Worm (Caenorhabditis elegans) whole organism, young adult: ENCODE data around the gene nhr-104.
"Not testable (repeated sequence)": the region's sequence is repeated elsewhere in the genome, so short reads cannot be mapped to it uniquely, and the experiment has no call there.

Source experiments
- F22D6.2 ChIP-seq: sonication (generic microtip); optimal IDR thresholded peaks from 2 replicates; lab custom pipeline; 2016; ENCODE audit warnings: mild to moderate bottlenecking, missing genetic modification characterization, missing compliant biosample characterization
- Y79H2A.3 ChIP-seq: fragments of 200-800 bp; sonication (Bioruptor generic); conservative IDR thresholded peaks from 2 replicates; pipeline ENCODE4 v1.3.6; 2022; ENCODE audit warnings: missing genetic modification reagents, missing genetic modification characterization, missing compliant biosample characterization
- akir-1 ChIP-seq: fragments of 200-800 bp; sonication (Bioruptor generic); optimal IDR thresholded peaks from 2 replicates; lab custom pipeline; 2018; ENCODE audit warnings: mild to moderate bottlenecking, missing genetic modification characterization, moderate library complexity, missing compliant biosample characterization
- attf-6 ChIP-seq: fragments of 200-800 bp; sonication (Bioruptor generic); IDR thresholded peaks from 2 replicates; pipeline ENCODE4 v1.3.6; 2022; ENCODE audit warnings: missing genetic modification reagents, missing genetic modification characterization, missing compliant biosample characterization
- ceh-100 ChIP-seq: fragments of 200-800 bp; sonication (Bioruptor generic); IDR thresholded peaks from 2 replicates; pipeline ENCODE4 v1.3.6; 2022; ENCODE audit warnings: missing genetic modification reagents, missing genetic modification characterization, missing compliant biosample characterization
- dpl-1 ChIP-seq: fragments of 150-350 bp; optimal IDR thresholded peaks from 2 replicates; lab custom pipeline; 2014; ENCODE audit warnings: missing biosample characterization, missing genetic modification reagents, missing genetic modification characterization
- nfyb-1 ChIP-seq: fragments of 200-800 bp; sonication (Bioruptor generic); IDR thresholded peaks from 2 replicates; pipeline ENCODE4 v1.3.6; 2022; ENCODE audit warnings: missing genetic modification reagents, missing genetic modification characterization, missing compliant biosample characterization
- ztf-18 ChIP-seq: sonication (generic microtip); optimal IDR thresholded peaks from 2 replicates; lab custom pipeline; 2016; ENCODE audit warnings: missing genotype, mild to moderate bottlenecking, missing genetic modification characterization, missing compliant biosample characterization

DNA sequence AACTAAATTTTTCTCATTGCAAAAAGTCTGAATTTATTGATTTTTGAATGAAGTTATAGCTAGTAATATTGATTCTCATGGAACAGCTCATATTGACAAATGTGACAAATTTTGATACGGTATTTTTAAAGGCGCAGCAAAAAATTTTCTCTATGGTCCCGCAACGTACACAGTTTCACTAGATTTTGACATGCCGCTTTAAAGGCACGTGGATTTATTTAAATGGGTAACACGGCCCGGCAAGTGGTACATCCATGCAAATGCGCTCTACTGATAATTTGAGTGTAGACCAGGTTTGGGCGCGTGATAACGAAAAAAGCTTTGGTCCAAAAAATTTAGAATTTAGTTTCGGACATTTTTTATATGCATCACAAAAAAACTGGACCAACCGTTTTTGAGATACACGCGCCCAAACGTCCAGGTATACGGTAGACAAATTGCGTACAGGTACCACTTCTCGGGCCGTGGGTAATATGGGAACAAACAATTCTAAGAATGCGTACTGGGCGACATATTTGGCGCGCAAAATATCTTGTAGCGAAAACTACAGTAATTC is 25.4 kb downstream of the nhr-104 start:
- TF ChIP-seq nfyb-1 (GFP tag; lab: Robert Waterston, UW); ztf-18 (tag; lab: Kevin White, UChicago); Y79H2A.3; ceh-100 (GFP tag; lab: Robert Waterston, UW); akir-1 (GFP tag; lab: Kevin White, UChicago); F22D6.2 (tag; lab: Kevin White, UChicago); dpl-1 (GFP tag; lab: Kevin White, UChicago); attf-6 (GFP tag; lab: Robert Waterston, UW): not testable (repeated sequence)
